Worm (Caenorhabditis elegans) whole organism, early embryonic: ENCODE measurements around the gene T22B2.2.

Experiments
- aly-1 ChIP-seq: sonication (generic microtip); optimal IDR thresholded peaks from 2 replicates; lab custom pipeline; 2016; ENCODE audit warnings: missing genetic modification characterization, missing compliant biosample characterization
- ama-1 ChIP-seq: fragments of 150-350 bp; optimal IDR thresholded peaks from 2 replicates; lab custom pipeline; 2014
- hnd-1 ChIP-seq: sonication (generic microtip); optimal IDR thresholded peaks from 2 replicates; lab custom pipeline; 2016; ENCODE audit warnings: missing genetic modification characterization, missing compliant biosample characterization
- pes-1 ChIP-seq: fragments of 200-800 bp; sonication (Bioruptor generic); IDR thresholded peaks from 2 replicates; pipeline ENCODE4 v1.3.6; 2022; ENCODE audit warnings: missing genetic modification reagents, missing genetic modification characterization, missing compliant biosample characterization
- tra-4 ChIP-seq: sonication (generic microtip); optimal IDR thresholded peaks from 2 replicates; lab custom pipeline; 2017; ENCODE audit warnings: missing genetic modification characterization, missing compliant biosample characterization

DNA sequence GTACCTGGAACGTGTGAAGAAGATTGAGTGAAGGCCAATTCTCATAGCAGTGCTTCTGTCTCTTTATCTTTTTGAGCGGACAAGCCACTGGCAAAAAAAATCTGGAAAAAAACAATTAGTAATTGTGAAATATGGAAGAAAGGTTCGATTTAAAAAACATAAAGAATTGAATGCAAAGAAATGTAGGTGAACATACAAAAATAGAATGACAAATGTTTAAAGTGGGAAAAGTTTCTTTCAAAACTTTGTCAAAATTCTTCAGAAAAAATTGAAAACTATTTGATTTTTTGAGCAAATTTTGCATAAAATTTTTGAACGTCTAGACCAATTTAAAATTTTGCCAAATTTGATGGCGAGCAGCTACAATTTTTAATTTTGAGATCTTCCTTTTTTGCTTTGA lies 23.0 kb downstream of the T22B2.2 start, which contains the start of gene ptp-4A2:
- no peak for TF ChIP-seq pes-1 (GFP tag; lab: Robert Waterston, UW)
- no peak for TF ChIP-seq ama-1 (lab: Kevin White, UChicago)
- no peak for TF ChIP-seq hnd-1 (tag; lab: Kevin White, UChicago)
- TF ChIP-seq aly-1 (tag; lab: Kevin White, UChicago): no peak
- TF ChIP-seq tra-4: no peak
